Fruit fly (Drosophila melanogaster) whole organism, wandering third instar larva: ENCODE data around the gene CG18596.

Experiments used
- CG9705 ChIP-seq: fragments of 200-800 bp; sonication (Bioruptor generic); optimal IDR thresholded peaks from 2 replicates; lab custom pipeline; 2018; ENCODE audit warnings: missing biosample characterization, mild to moderate bottlenecking, missing genetic modification characterization
- CrebA ChIP-seq: fragments of 200-800 bp; sonication (Bioruptor generic); optimal IDR thresholded peaks from 2 replicates; lab custom pipeline; 2016; ENCODE audit warnings: missing biosample characterization, mild to moderate bottlenecking, missing genetic modification characterization, borderline replicate concordance
- Dif ChIP-seq: fragments of 200-275, 200-300 bp; sonication (Bioruptor generic); optimal IDR thresholded peaks from 2 replicates; lab custom pipeline; 2018; ENCODE audit warnings: missing biosample characterization, missing genetic modification characterization; ENCODE audit not compliant: partially characterized antibody
- GATAd ChIP-seq: sonication (Bioruptor generic); optimal IDR thresholded peaks from 2 replicates; lab custom pipeline; 2016; ENCODE audit warnings: missing biosample characterization, missing genetic modification characterization
- HLH106 ChIP-seq: fragments of 200-800 bp; optimal IDR thresholded peaks from 3 replicates; lab custom pipeline; 2019; ENCODE audit warnings: missing biosample characterization, mild to moderate bottlenecking, missing genetic modification characterization, moderate library complexity
- Hnf4 ChIP-seq: fragments of 200-800 bp; sonication (Bioruptor generic); optimal IDR thresholded peaks from 2 replicates; lab custom pipeline; 2016; ENCODE audit warnings: missing biosample characterization, mild to moderate bottlenecking, missing genetic modification characterization
- Hr78 ChIP-seq: fragments of >200 bp; optimal IDR thresholded peaks from 2 replicates; lab custom pipeline; 2017; ENCODE audit warnings: missing biosample characterization, missing genetic modification characterization
- Jra ChIP-seq: sonication (Bioruptor generic); optimal IDR thresholded peaks from 2 replicates; lab custom pipeline; 2016; ENCODE audit warnings: missing biosample characterization, missing genetic modification characterization
- Mio ChIP-seq: sonication (Bioruptor generic); optimal IDR thresholded peaks from 2 replicates; lab custom pipeline; 2016; ENCODE audit warnings: missing biosample characterization, missing genetic modification characterization
- Myc ChIP-seq: fragments of >200 bp; optimal IDR thresholded peaks from 2 replicates; lab custom pipeline; 2017
- OdsH ChIP-seq: fragments of 200-800 bp; sonication (Bioruptor generic); optimal IDR thresholded peaks from 2 replicates; lab custom pipeline; 2016; ENCODE audit warnings: missing biosample characterization, mild to moderate bottlenecking, missing genetic modification characterization
- Rel ChIP-seq, 2 experiments: fragments of 200-800 bp; sonication (Bioruptor generic) in 1 of 2; optimal IDR thresholded peaks; 2 replicates in 1 of 2; 3 replicates in 1 of 2; lab custom pipeline; 2016 to 2019; ENCODE audit warnings: mild to moderate bottlenecking in 2 of 2, missing biosample characterization in 2 of 2, missing genetic modification characterization in 2 of 2, moderate library complexity in 1 of 2
- Sp1 ChIP-seq: fragments of 200-800 bp; sonication (Bioruptor generic); optimal IDR thresholded peaks from 3 replicates; lab custom pipeline; 2019; ENCODE audit warnings: missing biosample characterization, mild to moderate bottlenecking, missing genetic modification characterization, moderate library complexity
- Vsx2 ChIP-seq: fragments of 200-300, 225-300 bp; sonication (Bioruptor generic); optimal IDR thresholded peaks from 2 replicates; lab custom pipeline; 2018; ENCODE audit warnings: missing biosample characterization, missing genetic modification characterization; ENCODE audit not compliant: partially characterized antibody
- br ChIP-seq: fragments of 200-800 bp; sonication (Bioruptor generic); optimal IDR thresholded peaks from 2 replicates; lab custom pipeline; 2016; ENCODE audit warnings: missing biosample characterization, missing genetic modification characterization
- brk ChIP-seq: fragments of 200-800 bp; sonication (Bioruptor generic); optimal IDR thresholded peaks from 2 replicates; lab custom pipeline; 2016; ENCODE audit warnings: missing biosample characterization, mild to moderate bottlenecking, missing genetic modification characterization
- dl ChIP-seq, 2 experiments: fragments of 175-275, 200-275 bp in 1 of 2; fragments of 200-275 bp in 1 of 2; sonication (Bioruptor generic); optimal IDR thresholded peaks; lab custom pipeline; 2018; ENCODE audit warnings: mild to moderate bottlenecking in 2 of 2, missing biosample characterization in 2 of 2, missing genetic modification characterization in 2 of 2, moderate library complexity in 2 of 2; ENCODE audit not compliant: partially characterized antibody in 2 of 2, insufficient read depth in 1 of 2
- dmrt93B ChIP-seq: fragments of 200-800 bp; sonication (Bioruptor generic); optimal IDR thresholded peaks from 2 replicates; lab custom pipeline; 2018; ENCODE audit warnings: missing biosample characterization, mild to moderate bottlenecking, missing genetic modification characterization
- dsf ChIP-seq: sonication (Bioruptor generic); optimal IDR thresholded peaks from 2 replicates; lab custom pipeline; 2016; ENCODE audit warnings: missing biosample characterization, missing genetic modification characterization, borderline replicate concordance
- foxo ChIP-seq, 2 experiments: fragments of 200-800 bp; sonication (Bioruptor generic); optimal IDR thresholded peaks; 2 replicates in 1 of 2; 3 replicates in 1 of 2; lab custom pipeline; 2016 to 2017; ENCODE audit warnings: missing biosample characterization in 2 of 2, missing genetic modification characterization in 2 of 2
- h ChIP-seq: fragments of 200-800 bp; sonication (Bioruptor generic); optimal IDR thresholded peaks from 3 replicates; lab custom pipeline; 2016; ENCODE audit warnings: missing biosample characterization, mild to moderate bottlenecking, missing genetic modification characterization
- lola ChIP-seq: fragments of >200 bp; optimal IDR thresholded peaks from 2 replicates; lab custom pipeline; 2017; ENCODE audit warnings: missing biosample characterization, missing genetic modification characterization
- pan ChIP-seq: fragments of >200 bp; optimal IDR thresholded peaks from 2 replicates; lab custom pipeline; 2017
- psq ChIP-seq: fragments of 200-800 bp; sonication (Bioruptor generic); optimal IDR thresholded peaks from 3 replicates; lab custom pipeline; 2017; ENCODE audit warnings: missing biosample characterization, mild to moderate bottlenecking, missing genetic modification characterization, moderate library complexity
- sage ChIP-seq: fragments of 200-800 bp; sonication (Bioruptor generic); optimal IDR thresholded peaks from 2 replicates; lab custom pipeline; 2016; ENCODE audit warnings: missing biosample characterization, mild to moderate bottlenecking, missing genetic modification characterization
- sv ChIP-seq: fragments of 200-800 bp; sonication (Bioruptor generic); optimal IDR thresholded peaks from 3 replicates; lab custom pipeline; 2016; ENCODE audit warnings: missing biosample characterization, missing genetic modification characterization
- tai ChIP-seq: sonication (Bioruptor generic); optimal IDR thresholded peaks from 2 replicates; lab custom pipeline; 2016; ENCODE audit warnings: missing biosample characterization, missing genetic modification characterization
- usp ChIP-seq: fragments of >200 bp; optimal IDR thresholded peaks from 2 replicates; lab custom pipeline; 2017; ENCODE audit warnings: missing biosample characterization, missing genetic modification characterization
- woc ChIP-seq: sonication (Bioruptor generic); optimal IDR thresholded peaks from 2 replicates; lab custom pipeline; 2016; ENCODE audit warnings: missing biosample characterization, mild to moderate bottlenecking, missing genetic modification characterization

Gene CG18596

dm6 chr3R:22389614-22390013, 13.9 kb downstream of the CG18596 start, which contains the start of the genes CAH8 and CG7059:
Gene CAH8, minus strand, starts transcription at chr3R:22389714.
Gene CG7059, plus strand, starts transcription at chr3R:22389780.
- TF ChIP-seq OdsH (no peak), Sp1 (GFP tag; lab: Kevin White, UChicago) (no peak), Hr78 (GFP tag; lab: Kevin White, UChicago) (no peak), br (GFP tag; lab: Kevin White, UChicago) (no peak), psq (GFP tag; lab: Kevin White, UChicago) (no peak), Dif (GFP tag; lab: Kevin White, UChicago) (no peak), Vsx2 (GFP tag; lab: Kevin White, UChicago) (no peak), CrebA (GFP tag; lab: Kevin White, UChicago) (no peak), Rel (GFP tag; optimal IDR thresholded peaks at IDR 0.05; lab: Kevin White, UChicago) (no peak), Rel (tag; optimal IDR thresholded peaks at IDR 0.05; lab: Kevin White, UChicago) (no peak), Myc (no peak), HLH106 (tag; lab: Kevin White, UChicago) (no peak), lola (GFP tag; lab: Kevin White, UChicago) (no peak), tai (GFP tag; lab: Kevin White, UChicago) (no peak), pan (lab: Kevin White, UChicago) (no peak), brk (no peak)

dm6 chr3R:22390109-22390508, 14.4 kb downstream of the CG18596 start:
- TF ChIP-seq psq (GFP tag; lab: Kevin White, UChicago) = peak; percentile 45
- TF ChIP-seq OdsH = no peak
- TF ChIP-seq Dif (GFP tag; lab: Kevin White, UChicago) = no peak

DNA sequence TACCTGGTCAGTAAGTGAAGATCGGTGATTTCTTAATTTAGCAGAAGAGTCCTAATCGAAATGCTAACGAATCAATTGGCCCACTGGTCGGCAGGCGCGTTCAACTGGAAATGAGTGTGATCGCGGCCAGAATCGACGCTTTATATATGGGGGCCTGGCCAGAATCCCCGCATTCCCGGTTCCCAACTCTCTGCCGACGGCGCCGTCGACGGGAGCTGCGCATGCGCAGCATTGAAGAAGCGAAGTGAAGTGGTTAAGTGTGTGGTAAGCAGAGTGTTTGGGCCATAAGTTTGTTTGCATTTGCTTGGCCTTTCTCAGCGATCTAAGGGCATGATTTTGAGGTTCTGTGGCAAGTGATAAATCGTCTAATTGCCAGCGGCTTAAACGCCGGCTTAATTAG, 18.3 kb downstream of the CG18596 start, which contains the start of gene CG13857:
TSS of gene CG13857 (minus strand) at position 101 of the 400 bp plus-strand sequence.
- TF ChIP-seq foxo (GFP tag; optimal IDR thresholded peaks at IDR 0.05; lab: Kevin White, UChicago) = no peak
- no peak for TF ChIP-seq CG9705 (GFP tag; lab: Kevin White, UChicago)
- TF ChIP-seq brk = no peak
- TF ChIP-seq sv = no peak
- no peak for TF ChIP-seq GATAd

DNA sequence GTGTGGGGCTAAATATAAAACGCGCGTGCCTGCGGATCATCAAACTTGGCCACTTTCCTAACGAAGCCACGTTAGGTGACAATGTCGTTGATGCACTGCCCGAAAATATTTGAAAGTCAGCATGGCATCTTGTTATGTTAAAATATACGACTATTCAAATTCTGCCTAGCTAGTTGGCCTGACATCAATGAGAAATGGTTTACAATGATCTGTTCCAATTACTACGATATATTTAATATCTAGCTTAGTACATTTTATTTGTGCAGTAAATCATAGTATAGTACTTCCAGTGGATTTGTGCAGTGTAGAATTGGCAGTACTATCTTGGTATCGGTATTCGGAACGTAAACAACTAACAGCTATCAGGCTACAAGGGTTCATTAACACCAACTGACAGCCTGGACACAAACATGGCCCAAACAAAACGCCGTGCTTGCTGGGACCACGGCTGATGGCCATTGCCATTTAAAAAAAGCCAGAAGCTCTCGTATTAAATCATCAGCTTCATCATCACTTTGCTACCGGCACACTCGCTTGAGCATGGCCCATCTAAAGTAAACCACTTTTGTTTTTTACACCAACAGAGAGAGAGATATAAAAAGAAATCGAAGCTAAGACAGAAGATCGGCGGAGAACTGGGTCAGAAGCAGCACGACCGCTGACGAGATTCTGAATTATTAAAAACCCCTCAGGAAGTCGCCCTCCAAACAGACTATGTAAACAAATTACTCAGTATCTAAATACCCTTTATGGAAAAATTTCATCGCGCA, 19.9 kb downstream of the CG18596 start:
- no peak for TF ChIP-seq br (GFP tag; lab: Kevin White, UChicago)
- TF ChIP-seq psq (GFP tag; lab: Kevin White, UChicago) = no peak
- TF ChIP-seq Vsx2 (GFP tag; lab: Kevin White, UChicago) = no peak
- no peak for TF ChIP-seq sv
- no peak for TF ChIP-seq dmrt93B (GFP tag; lab: Kevin White, UChicago)
- no peak for TF ChIP-seq Sp1 (GFP tag; lab: Kevin White, UChicago)
- no peak for TF ChIP-seq Mio (GFP tag; lab: Kevin White, UChicago)

DNA sequence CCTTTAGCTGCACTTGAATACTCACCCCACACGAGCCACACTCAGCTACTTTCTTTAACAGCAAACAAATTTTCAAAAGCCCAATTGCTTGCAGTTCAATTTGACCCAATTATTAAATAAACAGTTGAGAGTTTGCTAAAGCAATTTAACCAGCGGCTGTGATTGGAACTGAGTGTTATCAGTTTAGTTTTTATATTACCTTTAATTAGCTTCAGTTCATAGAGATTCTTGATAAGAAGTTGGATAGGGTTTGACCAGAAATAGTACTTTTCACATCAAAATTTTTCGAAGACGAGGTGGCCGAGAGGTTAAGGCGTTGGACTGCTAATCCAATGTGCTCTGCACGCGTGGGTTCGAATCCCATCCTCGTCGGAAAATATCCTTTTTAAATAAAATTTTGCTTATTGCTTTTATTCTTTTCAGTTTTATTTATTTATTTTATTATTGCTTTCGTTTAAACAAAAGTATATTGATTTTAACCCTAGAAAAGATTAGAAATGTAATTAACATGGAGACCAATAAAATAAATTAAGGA, 20.6 kb downstream of the CG18596 start:
- TF ChIP-seq foxo (GFP tag; optimal IDR thresholded peaks at IDR 0.05; lab: Kevin White, UChicago) = no peak
- TF ChIP-seq brk = no peak
- TF ChIP-seq dsf (GFP tag; lab: Kevin White, UChicago) = no peak
- TF ChIP-seq woc (GFP tag; lab: Kevin White, UChicago) = no peak
- no peak for TF ChIP-seq sv
- TF ChIP-seq sage (GFP tag; lab: Kevin White, UChicago) = no peak
- no peak for TF ChIP-seq h (GFP tag; lab: Kevin White, UChicago)
- no peak for TF ChIP-seq Hnf4
- no peak for TF ChIP-seq Sp1 (GFP tag; lab: Kevin White, UChicago)
- no peak for TF ChIP-seq Rel (GFP tag; optimal IDR thresholded peaks at IDR 0.05; lab: Kevin White, UChicago)
- TF ChIP-seq Rel (tag; optimal IDR thresholded peaks at IDR 0.05; lab: Kevin White, UChicago) = no peak
- no peak for TF ChIP-seq dl (GFP tag; optimal IDR thresholded peaks at IDR 0.05; lab: Kevin White, UChicago; ENCODE audit: insufficient read depth in 1 of 2, partially characterized antibody in 2 of 2)
- TF ChIP-seq GATAd = no peak
- TF ChIP-seq pan (lab: Kevin White, UChicago) = no peak
- no peak for TF ChIP-seq usp (GFP tag; lab: Kevin White, UChicago)
- TF ChIP-seq Jra (GFP tag; lab: Kevin White, UChicago) = no peak
